Fruit fly (Drosophila melanogaster): ENCODE measurements around the gene CG13733.

The CG13733 gene

DNA sequence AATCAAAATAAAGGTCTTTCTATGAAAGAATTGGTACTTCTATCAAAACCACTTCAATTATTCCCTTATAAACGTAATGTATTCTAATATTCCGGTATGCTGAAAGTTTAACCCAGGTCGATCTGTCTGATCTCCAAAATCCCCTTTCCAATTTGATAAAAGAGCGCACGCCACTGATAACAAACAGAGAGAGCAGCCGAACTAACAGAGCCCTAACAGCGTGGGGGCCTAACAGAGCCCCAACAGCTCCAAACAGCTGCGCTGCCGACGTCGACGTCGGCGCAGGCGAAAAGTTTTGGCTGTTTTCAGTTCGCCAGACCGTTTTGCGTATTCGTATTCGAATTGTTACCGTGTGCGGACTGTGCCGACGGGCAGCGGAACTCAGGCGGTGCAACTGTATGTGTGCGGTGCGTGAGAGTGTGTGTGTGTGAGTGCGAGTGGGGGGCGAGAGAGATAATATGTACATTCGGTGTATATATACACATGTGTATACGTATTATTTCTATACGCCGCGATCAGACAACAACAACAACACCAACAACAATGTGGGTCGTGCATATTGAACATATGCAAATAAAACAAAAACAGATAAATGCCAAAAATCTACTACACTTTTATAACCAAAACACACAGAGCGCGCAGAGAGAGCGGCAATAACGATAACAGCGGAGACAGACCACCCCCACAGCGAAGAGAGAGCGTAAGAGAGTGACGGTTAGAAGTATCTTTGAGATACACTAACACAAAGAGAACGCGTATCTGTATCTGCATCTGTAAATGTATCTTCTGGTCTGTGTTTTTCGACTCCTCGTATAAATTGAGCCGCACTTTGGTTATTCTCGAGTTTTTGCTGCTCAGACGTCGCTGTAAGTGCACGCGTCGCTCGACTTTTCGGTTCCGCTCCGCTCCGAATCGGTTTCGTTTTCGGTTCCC lies 8.3 kb upstream of the CG13733 start, which contains the start of gene Oatp74D (continued):
- TF ChIP-seq CG3995 (GFP tag; optimal IDR thresholded peaks at IDR 0.05) (no peak), dmrt99B (tag; optimal IDR thresholded peaks at IDR 0.05) (peak; percentile 58), CG8089 (GFP tag; optimal IDR thresholded peaks at IDR 0.05) (no peak), CG14965 (GFP tag; optimal IDR thresholded peaks at IDR 0.05; ENCODE audit: borderline replicate concordance) (no peak), chinmo (GFP tag; IDR thresholded peaks at IDR 0.05; ENCODE audit: partially characterized antibody) (peak; percentile 98), CG3407 (GFP tag; optimal IDR thresholded peaks at IDR 0.05) (peak; percentile 74), Jarid2 (GFP tag; optimal IDR thresholded peaks at IDR 0.05) (peak; percentile 83), nerfin-2 (GFP tag; IDR thresholded peaks at IDR 0.05; ENCODE audit: partially characterized antibody) (no peak), al (GFP tag; IDR thresholded peaks at IDR 0.05) (no peak), CG30403 (GFP tag; optimal IDR thresholded peaks at IDR 0.05) (peak; percentile 32), bigmax (GFP tag; optimal IDR thresholded peaks at IDR 0.05) (peak; percentile 19), Dip2 (GFP tag; IDR thresholded peaks at IDR 0.05) (no peak), Hmx (GFP tag; optimal IDR thresholded peaks at IDR 0.05) (no peak), CG11085 (GFP tag; IDR thresholded peaks at IDR 0.05) (no peak), Camta (GFP tag; optimal IDR thresholded peaks at IDR 0.05) (peak; percentile 24), run (tag; optimal IDR thresholded peaks at IDR 0.05) (no peak), PHDP (tag; optimal IDR thresholded peaks at IDR 0.05) (peak; percentile 8), Poxn (GFP tag; IDR thresholded peaks at IDR 0.05) (no peak), fru (optimal IDR thresholded peaks at IDR 0.05) (no peak), seq (GFP tag; IDR thresholded peaks at IDR 0.05) (no peak; the same call in 1 of the 2 replicates), hb (GFP tag; IDR thresholded peaks at IDR 0.05; ENCODE audit: partially characterized antibody) (no peak), gcm2 (GFP tag; optimal IDR thresholded peaks at IDR 0.05) (peak; percentile 16), CG12071 (GFP tag; optimal IDR thresholded peaks at IDR 0.05) (peak; percentile 74), sd (tag; optimal IDR thresholded peaks at IDR 0.05) (peak; percentile 96), CG31365 (tag; optimal IDR thresholded peaks at IDR 0.05) (peak; percentile 58), CG11560 (tag; IDR thresholded peaks at IDR 0.05) (no peak), BEAF-32 (GFP tag; optimal IDR thresholded peaks at IDR 0.05) (no peak), Atf-2 (GFP tag; optimal IDR thresholded peaks at IDR 0.05) (peak; percentile 11), Doc2 (GFP tag; IDR thresholded peaks at IDR 0.05) (no peak), CG9817 (tag; optimal IDR thresholded peaks at IDR 0.05) (no peak), gt (GFP tag; IDR thresholded peaks at IDR 0.05) (no peak), CG2129 (GFP tag; IDR thresholded peaks at IDR 0.05; ENCODE audit: partially characterized antibody) (no peak), CG17328 (GFP tag; IDR thresholded peaks at IDR 0.05) (peak; percentile 22; the same call in 1 of the 2 replicates), ham (GFP tag; IDR thresholded peaks at IDR 0.05) (no peak), ssp (GFP tag; IDR thresholded peaks at IDR 0.05) (no peak), br (optimal IDR thresholded peaks at IDR 0.05) (no peak), nom (GFP tag; optimal IDR thresholded peaks at IDR 0.05) (peak; percentile 20), gsb-n (tag; optimal IDR thresholded peaks at IDR 0.05) (peak; percentile 53), tup (GFP tag; optimal IDR thresholded peaks at IDR 0.05) (no peak), CG8359 (GFP tag; optimal IDR thresholded peaks at IDR 0.05; ENCODE audit: borderline replicate concordance) (peak; percentile 19), CG4424 (GFP tag; optimal IDR thresholded peaks at IDR 0.05) (peak; percentile 78), p53 (GFP tag; optimal IDR thresholded peaks at IDR 0.05) (no peak), fd102C (GFP tag; optimal IDR thresholded peaks at IDR 0.05) (peak; percentile 49), CG13296 (GFP tag; optimal IDR thresholded peaks at IDR 0.05) (peak; percentile 65), CG14441 (GFP tag; IDR thresholded peaks at IDR 0.05) (0 out of 2 replicates have a peak, but pooled peaks have one; percentile 11), Drgx (GFP tag; IDR thresholded peaks at IDR 0.05) (peak; percentile 69), CG12391 (tag; optimal IDR thresholded peaks at IDR 0.05) (peak; percentile 2), Dll (GFP tag; IDR thresholded peaks at IDR 0.05; ENCODE audit: partially characterized antibody) (no peak), CG1529 (GFP tag; optimal IDR thresholded peaks at IDR 0.05) (peak; percentile 55)
